Fruit fly (Drosophila melanogaster) whole organism, embryonic: ENCODE measurements around the gene CG5910.
A peak's percentile ranks its signal among the peaks of the same experiment; 100 is the strongest.

ENCODE experiments used
- B-H2 ChIP-seq: fragments of 200-800 bp; sonication (Bioruptor generic); optimal IDR thresholded peaks from 2 replicates; lab custom pipeline; 2018; ENCODE audit warnings: missing biosample characterization, mild to moderate bottlenecking, missing genetic modification characterization
- CG1024 ChIP-seq: fragments of 200-800 bp; sonication (Bioruptor generic); IDR thresholded peaks from 2 replicates; pipeline ENCODE4 v1.3.6; 2022; ENCODE audit warnings: missing biosample characterization, missing genetic modification characterization
- CG11560 ChIP-seq: fragments of 200-800 bp; sonication (Bioruptor generic); IDR thresholded peaks from 3 replicates; pipeline ENCODE4 v1.3.6; 2022; ENCODE audit warnings: missing biosample characterization, missing genetic modification characterization
- CG11695 ChIP-seq: fragments of 200-800 bp; sonication (Bioruptor generic); IDR thresholded peaks from 3 replicates; pipeline ENCODE4 v1.3.6; 2022; ENCODE audit warnings: missing biosample characterization, missing genetic modification characterization
- CG15269 ChIP-seq: fragments of 200-800 bp; sonication (Bioruptor generic); optimal IDR thresholded peaks from 2 replicates; lab custom pipeline; 2018; ENCODE audit warnings: missing biosample characterization, mild to moderate bottlenecking, missing genetic modification characterization, moderate library complexity
- CG1647 ChIP-seq: fragments of 200-800 bp; sonication (Bioruptor generic); optimal IDR thresholded peaks from 3 replicates; lab custom pipeline; 2016; ENCODE audit warnings: missing biosample characterization, missing genetic modification characterization
- CG16813 ChIP-seq: fragments of 200-800 bp; sonication (Bioruptor generic); IDR thresholded peaks from 3 replicates; pipeline ENCODE4 v1.3.6; 2022; ENCODE audit warnings: missing biosample characterization, missing genetic modification characterization; ENCODE audit not compliant: partially characterized antibody
- CG17186 ChIP-seq: fragments of 200-800 bp; sonication (Bioruptor generic); optimal IDR thresholded peaks from 3 replicates; lab custom pipeline; 2017; ENCODE audit warnings: missing biosample characterization, missing genetic modification reagents, missing genetic modification characterization
- CG17359 ChIP-seq: fragments of 200-800 bp; sonication (Bioruptor generic); optimal IDR thresholded peaks from 3 replicates; lab custom pipeline; 2018; ENCODE audit warnings: missing biosample characterization, mild to moderate bottlenecking, missing genetic modification characterization, moderate library complexity
- CG17385 ChIP-seq: fragments of 200-800 bp; sonication (Bioruptor generic); optimal IDR thresholded peaks from 3 replicates; lab custom pipeline; 2018; ENCODE audit warnings: missing biosample characterization, mild to moderate bottlenecking, missing genetic modification characterization
- CG18599 ChIP-seq: fragments of 200-800 bp; sonication (Bioruptor generic); optimal IDR thresholded peaks from 3 replicates; lab custom pipeline; 2017; ENCODE audit warnings: missing biosample characterization, missing genetic modification characterization, mild to moderate bottlenecking, moderate library complexity, missing genetic modification reagents
- CG2120 ChIP-seq: fragments of 200-800 bp; sonication (Bioruptor generic); optimal IDR thresholded peaks from 3 replicates; lab custom pipeline; 2016; ENCODE audit warnings: missing biosample characterization, missing genetic modification characterization
- CG34224 ChIP-seq: fragments of 200-800 bp; sonication (Bioruptor generic); IDR thresholded peaks from 3 replicates; pipeline ENCODE4 v1.3.6; 2022; ENCODE audit warnings: missing biosample characterization, missing genetic modification characterization; ENCODE audit not compliant: partially characterized antibody
- CG34422 ChIP-seq: fragments of 200-800 bp; sonication (Bioruptor generic); IDR thresholded peaks from 3 replicates; pipeline ENCODE4 v1.3.6; 2022; ENCODE audit warnings: missing biosample characterization, missing genetic modification characterization
- CG6254 ChIP-seq: fragments of 200-800 bp; sonication (Bioruptor generic); optimal IDR thresholded peaks from 3 replicates; lab custom pipeline; 2017; ENCODE audit warnings: mild to moderate bottlenecking, missing biosample characterization, missing genetic modification reagents, missing genetic modification characterization
- CG6683 ChIP-seq: fragments of 200-800 bp; sonication (Bioruptor generic); optimal IDR thresholded peaks from 2 replicates; lab custom pipeline; 2017; ENCODE audit warnings: missing biosample characterization, mild to moderate bottlenecking, missing genetic modification characterization, missing genetic modification reagents
- CG7987 ChIP-seq: fragments of 200-800 bp; sonication (Bioruptor generic); optimal IDR thresholded peaks from 2 replicates; lab custom pipeline; 2018; ENCODE audit warnings: missing biosample characterization, mild to moderate bottlenecking, missing genetic modification characterization, moderate library complexity
- CkIIα-i1 ChIP-seq: fragments of 200-800 bp; sonication (Bioruptor generic); IDR thresholded peaks from 2 replicates; pipeline ENCODE4 v1.3.6; 2022; ENCODE audit warnings: missing biosample characterization, missing genetic modification characterization
- D ChIP-seq, 2 experiments: fragments of 200-800 bp in 1 of 2; fragments of >200 bp in 1 of 2; sonication (Bioruptor generic) in 1 of 2; optimal IDR thresholded peaks; 2 replicates in 1 of 2; 3 replicates in 1 of 2; lab custom pipeline; 2017; ENCODE audit warnings: mild to moderate bottlenecking in 1 of 2, missing biosample characterization in 1 of 2, missing genetic modification characterization in 1 of 2, missing genetic modification reagents in 1 of 2
- Deaf1 ChIP-seq: fragments of 200-800 bp; optimal IDR thresholded peaks from 3 replicates; lab custom pipeline; 2019; ENCODE audit warnings: missing biosample characterization, mild to moderate bottlenecking, missing genetic modification characterization, moderate library complexity
- ERR ChIP-seq: fragments of 200-800 bp; sonication (Bioruptor generic); optimal IDR thresholded peaks from 2 replicates; lab custom pipeline; 2016; ENCODE audit warnings: missing biosample characterization, missing genetic modification characterization
- Elba2 ChIP-seq: fragments of 200-800 bp; sonication (Bioruptor generic); optimal IDR thresholded peaks from 3 replicates; lab custom pipeline; 2016; ENCODE audit warnings: missing biosample characterization, missing genetic modification characterization
- Gug ChIP-seq: fragments of 200-800 bp; sonication (Bioruptor generic); IDR thresholded peaks from 4 replicates; pipeline ENCODE4 v1.3.6; 2022; ENCODE audit warnings: missing biosample characterization, missing genetic modification characterization
- HLH3B ChIP-seq: fragments of 200-800 bp; sonication (Bioruptor generic); IDR thresholded peaks from 2 replicates; pipeline ENCODE4 v1.3.6; 2022; ENCODE audit warnings: missing biosample characterization, missing genetic modification characterization
- Hmr ChIP-seq: fragments of 200-800 bp; sonication (Bioruptor generic); optimal IDR thresholded peaks from 3 replicates; lab custom pipeline; 2017; ENCODE audit warnings: mild to moderate bottlenecking, missing biosample characterization, missing genetic modification reagents, missing genetic modification characterization
- Nf-YB ChIP-seq: fragments of 200-800 bp; sonication (Bioruptor generic); optimal IDR thresholded peaks from 3 replicates; lab custom pipeline; 2019; ENCODE audit warnings: missing biosample characterization, mild to moderate bottlenecking, missing genetic modification characterization, moderate library complexity
- Oaz ChIP-seq: fragments of 200-800 bp; sonication (Bioruptor generic); IDR thresholded peaks from 2 replicates; pipeline ENCODE4 v1.3.6; 2022; ENCODE audit warnings: missing biosample characterization, missing genetic modification characterization
- Vsx1 ChIP-seq: fragments of 200-800 bp; sonication (Bioruptor generic); optimal IDR thresholded peaks from 2 replicates; lab custom pipeline; 2017; ENCODE audit warnings: missing biosample characterization, mild to moderate bottlenecking, missing genetic modification characterization, missing genetic modification reagents
- bsh ChIP-seq, 2 experiments: fragments of 200-800 bp; sonication (Bioruptor generic); optimal IDR thresholded peaks; 2 replicates each; lab custom pipeline; 2017 to 2018; ENCODE audit warnings: mild to moderate bottlenecking in 2 of 2, missing biosample characterization in 2 of 2, missing genetic modification characterization in 2 of 2, moderate library complexity in 1 of 2
- cato ChIP-seq: fragments of 200-800 bp; sonication (Bioruptor generic); optimal IDR thresholded peaks from 2 replicates; lab custom pipeline; 2016; ENCODE audit warnings: missing biosample characterization, missing genetic modification characterization, borderline replicate concordance
- ftz-f1 ChIP-seq: fragments of 200-800 bp; sonication (Bioruptor generic); optimal IDR thresholded peaks from 2 replicates; lab custom pipeline; 2016; ENCODE audit warnings: missing biosample characterization, missing genetic modification characterization
- gcm ChIP-seq: fragments of 200-800 bp; sonication (Bioruptor generic); optimal IDR thresholded peaks from 2 replicates; lab custom pipeline; 2019; ENCODE audit warnings: missing biosample characterization, mild to moderate bottlenecking, missing genetic modification characterization, moderate library complexity
- ham ChIP-seq: fragments of 200-800 bp; sonication (Bioruptor generic); IDR thresholded peaks from 2 replicates; pipeline ENCODE4 v1.3.6; 2022; ENCODE audit warnings: missing biosample characterization, missing genetic modification characterization
- kah ChIP-seq: fragments of 200-800 bp; sonication (Bioruptor generic); optimal IDR thresholded peaks from 2 replicates; lab custom pipeline; 2018; ENCODE audit warnings: missing biosample characterization, mild to moderate bottlenecking, missing genetic modification characterization
- klu ChIP-seq: fragments of 200-800 bp; sonication (Bioruptor generic); IDR thresholded peaks from 2 replicates; pipeline ENCODE4 v1.3.6; 2022; ENCODE audit warnings: missing biosample characterization, missing genetic modification characterization
- lilli ChIP-seq: fragments of 200-800 bp; sonication (Bioruptor generic); optimal IDR thresholded peaks from 3 replicates; lab custom pipeline; 2016; ENCODE audit warnings: missing biosample characterization, missing genetic modification characterization
- mirr ChIP-seq: fragments of 200-800 bp; sonication (Bioruptor generic); optimal IDR thresholded peaks from 3 replicates; lab custom pipeline; 2018; ENCODE audit warnings: missing biosample characterization, mild to moderate bottlenecking, missing genetic modification characterization
- pho ChIP-seq: fragments of 200-800 bp; sonication (Bioruptor generic); optimal IDR thresholded peaks from 2 replicates; lab custom pipeline; 2016; ENCODE audit warnings: missing biosample characterization, missing genetic modification characterization
- pum ChIP-seq: fragments of 200-800 bp; sonication (Bioruptor generic); optimal IDR thresholded peaks from 2 replicates; lab custom pipeline; 2016; ENCODE audit warnings: missing biosample characterization, missing genetic modification characterization
- scrt ChIP-seq: fragments of 200-800 bp; sonication (Bioruptor generic); optimal IDR thresholded peaks from 2 replicates; lab custom pipeline; 2018; ENCODE audit warnings: missing biosample characterization, mild to moderate bottlenecking, missing genetic modification characterization, moderate library complexity
- sima ChIP-seq: fragments of 200-800 bp; sonication (Bioruptor generic); optimal IDR thresholded peaks from 2 replicates; lab custom pipeline; 2016; ENCODE audit warnings: missing biosample characterization, missing genetic modification characterization
- sqz ChIP-seq: fragments of 200-800 bp; sonication (Bioruptor generic); optimal IDR thresholded peaks from 3 replicates; lab custom pipeline; 2018; ENCODE audit warnings: missing biosample characterization, mild to moderate bottlenecking, missing genetic modification characterization
- tna ChIP-seq: fragments of 200-800 bp; sonication (Bioruptor generic); IDR thresholded peaks from 2 replicates; pipeline ENCODE4 v1.3.6; 2022; ENCODE audit warnings: missing biosample characterization, missing genetic modification characterization; ENCODE audit not compliant: partially characterized antibody
- trem ChIP-seq: fragments of 200-800 bp; optimal IDR thresholded peaks from 3 replicates; lab custom pipeline; 2019; ENCODE audit warnings: missing biosample characterization, mild to moderate bottlenecking, missing genetic modification characterization, moderate library complexity
- trh ChIP-seq: fragments of 200-800 bp; sonication (Bioruptor generic); optimal IDR thresholded peaks from 2 replicates; lab custom pipeline; 2016; ENCODE audit warnings: missing biosample characterization, missing genetic modification characterization
- usp ChIP-seq: fragments of >200 bp; optimal IDR thresholded peaks from 2 replicates; lab custom pipeline; 2017; ENCODE audit warnings: missing biosample characterization, missing genetic modification characterization
- vvl ChIP-seq: fragments of 200-800 bp; sonication (Bioruptor generic); IDR thresholded peaks from 2 replicates; pipeline ENCODE4 v1.3.6; 2022; ENCODE audit warnings: missing biosample characterization, missing genetic modification characterization

Gene CG5910

DNA sequence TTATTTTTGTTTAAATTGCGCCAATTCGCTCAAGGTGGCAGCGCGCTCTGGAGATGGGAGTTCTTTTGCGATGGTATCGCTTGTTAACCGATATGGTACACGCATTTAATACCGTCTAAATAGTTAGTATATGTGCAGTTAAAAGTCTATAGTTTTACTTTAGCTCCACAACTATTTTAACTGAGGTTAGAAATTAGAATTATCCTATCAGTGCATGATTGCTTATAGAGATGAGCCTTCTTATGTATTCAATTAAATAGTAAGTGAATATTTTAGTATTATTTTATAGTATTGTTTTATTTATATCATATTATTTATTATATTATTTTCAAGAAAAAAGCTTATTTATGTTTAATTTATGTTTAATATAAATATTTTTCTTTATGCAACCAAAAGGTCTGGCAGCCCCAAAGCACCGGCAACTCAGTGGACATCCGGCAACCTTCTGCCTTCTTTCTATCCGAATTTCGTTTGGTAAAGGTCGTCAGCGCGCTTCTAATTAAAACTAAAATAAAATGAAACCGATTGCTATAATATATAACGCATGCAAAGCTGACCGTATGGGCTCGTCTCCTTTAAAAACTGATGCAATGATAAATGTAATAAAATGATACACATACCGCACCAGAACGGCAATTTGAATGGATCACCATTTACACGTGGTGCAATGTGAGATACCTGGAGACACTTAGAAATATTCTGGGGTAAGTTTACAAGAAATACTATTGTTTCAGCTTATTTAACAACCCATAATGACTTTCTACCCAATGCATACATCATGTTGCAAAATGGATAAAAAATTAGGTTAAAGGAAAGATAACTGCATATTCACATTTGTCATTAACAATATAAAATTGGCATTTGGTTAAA is 10.8 kb downstream of the CG5910 start, which contains the start of gene CG5199 (continued):
- peak; percentile 53 for TF ChIP-seq CG6254 (GFP tag; lab: Kevin White, UChicago)
- peak; percentile 10 for TF ChIP-seq lilli (GFP tag; lab: Kevin White, UChicago)
- peak; percentile 15 for TF ChIP-seq pho (GFP tag; lab: Kevin White, UChicago)
- TF ChIP-seq scrt (GFP tag; lab: Kevin White, UChicago) = no peak
- peak; percentile 49 for TF ChIP-seq gcm
- TF ChIP-seq CG6683 (GFP tag; lab: Kevin White, UChicago) = peak; percentile 19
- TF ChIP-seq Elba2 (GFP tag; lab: Kevin White, UChicago) = no peak
- TF ChIP-seq B-H2 = peak; percentile 54
- TF ChIP-seq ftz-f1 (GFP tag; lab: Kevin White, UChicago) = peak; percentile 37
- TF ChIP-seq CG11560 (tag; lab: Robert Waterston, UW) = peak; percentile 56; the same call in 1 of the 3 replicates
- TF ChIP-seq CG17186 (GFP tag; lab: Kevin White, UChicago) = peak; percentile 41
- TF ChIP-seq vvl (GFP tag; lab: Robert Waterston, UW) = peak; percentile 65
- TF ChIP-seq CG17385 (GFP tag; lab: Kevin White, UChicago) = peak; percentile 36
- no peak for TF ChIP-seq CkIIα-i1 (GFP tag; lab: Robert Waterston, UW)
- TF ChIP-seq CG15269 (tag; lab: Kevin White, UChicago) = peak; percentile 58
- TF ChIP-seq CG1024 (GFP tag; lab: Robert Waterston, UW) = no peak
- peak; percentile 69 for TF ChIP-seq CG18599 (GFP tag; lab: Kevin White, UChicago)
- no peak for TF ChIP-seq trh
- no peak for TF ChIP-seq usp (GFP tag; lab: Kevin White, UChicago)
- no peak for TF ChIP-seq Oaz (GFP tag; lab: Robert Waterston, UW)
- peak; percentile 61; the same call in 3 of the 4 replicates for TF ChIP-seq Gug
- peak in 1 of 2 experiments; percentile 61 for TF ChIP-seq bsh (GFP tag; optimal IDR thresholded peaks at IDR 0.05; lab: Kevin White, UChicago)
- no peak for TF ChIP-seq sima (GFP tag; lab: Kevin White, UChicago)
- peak; percentile 27 for TF ChIP-seq cato
- TF ChIP-seq trem (tag; lab: Kevin White, UChicago) = peak; percentile 93
- TF ChIP-seq klu = peak; percentile 35; the same call in 1 of the 2 replicates
- no peak for TF ChIP-seq Deaf1
- peak; percentile 75 for TF ChIP-seq Hmr (GFP tag; lab: Kevin White, UChicago)
- peak; percentile 56; the same call in 2 of the 3 replicates for TF ChIP-seq CG11695 (GFP tag; lab: Robert Waterston, UW)
- no peak for TF ChIP-seq sqz (GFP tag; lab: Kevin White, UChicago)
- TF ChIP-seq CG7987 (GFP tag; lab: Kevin White, UChicago) = no peak
- peak; percentile 89 for TF ChIP-seq CG16813
- no peak for TF ChIP-seq mirr (GFP tag; lab: Kevin White, UChicago)
- TF ChIP-seq ERR (GFP tag; lab: Kevin White, UChicago) = no peak
- TF ChIP-seq CG1647 (GFP tag; lab: Kevin White, UChicago) = peak; percentile 25
- TF ChIP-seq ham (GFP tag; lab: Robert Waterston, UW) = no peak
- TF ChIP-seq D (optimal IDR thresholded peaks at IDR 0.05; lab: Kevin White, UChicago) = no peak
- peak; percentile 57 for TF ChIP-seq D (GFP tag; optimal IDR thresholded peaks at IDR 0.05; lab: Kevin White, UChicago)
- peak; percentile 49 for TF ChIP-seq pum (GFP tag; lab: Kevin White, UChicago)
- TF ChIP-seq kah = peak; percentile 39
- peak; percentile 23 for TF ChIP-seq Vsx1 (GFP tag; lab: Kevin White, UChicago)
- TF ChIP-seq HLH3B (GFP tag; lab: Robert Waterston, UW) = peak; percentile 42; the same call in 1 of the 2 replicates
- peak; percentile 50 for TF ChIP-seq CG17359 (tag; lab: Kevin White, UChicago)
- peak; percentile 74 for TF ChIP-seq CG34224 (GFP tag; lab: Robert Waterston, UW)
- TF ChIP-seq Nf-YB (GFP tag; lab: Kevin White, UChicago) = peak; percentile 50
- TF ChIP-seq tna (GFP tag; lab: Robert Waterston, UW) = no peak; the same call in 1 of the 2 replicates
- peak; percentile 62 for TF ChIP-seq CG2120 (GFP tag; lab: Kevin White, UChicago)
- TF ChIP-seq CG34422 (GFP tag; lab: Robert Waterston, UW) = peak; percentile 57
